Worm (Caenorhabditis elegans) whole organism, early embryonic: ENCODE results near the gene F41F3.9.

Source experiments
- B0310.2 ChIP-seq: sonication (generic microtip); optimal IDR thresholded peaks from 2 replicates; lab custom pipeline; 2016; ENCODE audit warnings: mild to moderate bottlenecking, missing genetic modification characterization, missing compliant biosample characterization
- F13C5.2 ChIP-seq: sonication (generic microtip); optimal IDR thresholded peaks from 2 replicates; lab custom pipeline; 2017; ENCODE audit warnings: mild to moderate bottlenecking, missing genetic modification characterization, inconsistent platforms, missing compliant biosample characterization
- aly-1 ChIP-seq: sonication (generic microtip); optimal IDR thresholded peaks from 2 replicates; lab custom pipeline; 2016; ENCODE audit warnings: missing genetic modification characterization, missing compliant biosample characterization
- ama-1 ChIP-seq: fragments of 150-350 bp; optimal IDR thresholded peaks from 2 replicates; lab custom pipeline; 2014
- ceh-36 ChIP-seq: sonication (generic microtip); optimal IDR thresholded peaks from 2 replicates; lab custom pipeline; 2016; ENCODE audit warnings: missing genetic modification characterization, inconsistent platforms, missing compliant biosample characterization
- ets-7 ChIP-seq: sonication (generic microtip); optimal IDR thresholded peaks from 2 replicates; lab custom pipeline; 2016; ENCODE audit warnings: missing genotype, missing genetic modification characterization, missing compliant biosample characterization
- flt-1 ChIP-seq: fragments of 200-800 bp; sonication (Bioruptor generic); IDR thresholded peaks from 2 replicates; pipeline ENCODE4 v1.3.6; 2022; ENCODE audit warnings: missing genetic modification characterization, missing compliant biosample characterization
- hmbx-1 ChIP-seq: sonication (generic microtip); optimal IDR thresholded peaks from 2 replicates; lab custom pipeline; 2016; ENCODE audit warnings: mild to moderate bottlenecking, missing genetic modification characterization, missing compliant biosample characterization
- pes-1 ChIP-seq: fragments of 200-800 bp; sonication (Bioruptor generic); IDR thresholded peaks from 2 replicates; pipeline ENCODE4 v1.3.6; 2022; ENCODE audit warnings: missing genetic modification reagents, missing genetic modification characterization, missing compliant biosample characterization
- sea-1 ChIP-seq: fragments of 200-800 bp; sonication (Bioruptor generic); conservative IDR thresholded peaks from 2 replicates; pipeline ENCODE4 v1.3.6; 2022; ENCODE audit warnings: missing genetic modification characterization, missing compliant biosample characterization
- tbx-37 ChIP-seq: fragments of 200-800 bp; sonication (Bioruptor generic); conservative IDR thresholded peaks from 2 replicates; pipeline ENCODE4 v1.3.6; 2022; ENCODE audit warnings: missing genetic modification reagents, missing genetic modification characterization, missing compliant biosample characterization
- tra-4 ChIP-seq: sonication (generic microtip); optimal IDR thresholded peaks from 2 replicates; lab custom pipeline; 2017; ENCODE audit warnings: missing genetic modification characterization, missing compliant biosample characterization

DNA sequence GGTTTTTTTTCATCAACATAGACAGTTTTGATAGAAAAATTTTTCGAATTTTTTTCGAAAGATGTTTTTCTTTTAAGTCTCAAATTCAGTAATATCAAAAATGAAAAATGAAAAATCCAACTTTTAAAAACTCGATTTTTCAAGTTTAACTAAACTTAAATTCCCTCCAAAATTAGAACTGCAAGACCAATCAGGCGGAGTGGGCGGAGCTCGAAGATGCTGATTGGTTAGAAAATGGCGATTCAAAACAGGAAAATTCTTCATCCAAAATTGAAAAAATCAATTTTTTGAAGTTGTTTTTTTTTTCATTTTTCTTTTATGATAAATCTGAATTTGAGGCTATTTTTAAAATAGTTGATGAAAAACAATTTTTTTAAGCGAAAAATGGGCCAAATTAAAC lies 30.6 kb upstream of the F41F3.9 start:
- TF ChIP-seq sea-1, result no peak
- no peak for TF ChIP-seq ets-7 (tag; lab: Kevin White, UChicago)
- no peak for TF ChIP-seq ama-1 (lab: Kevin White, UChicago)
- TF ChIP-seq hmbx-1 (tag; lab: Kevin White, UChicago), result no peak
- TF ChIP-seq tra-4 (tag; lab: Kevin White, UChicago), result no peak
- TF ChIP-seq pes-1 (GFP tag; lab: Robert Waterston, UW), result no peak
- no peak for TF ChIP-seq flt-1 (GFP tag; lab: Robert Waterston, UW)
- no peak for TF ChIP-seq tbx-37
- no peak for TF ChIP-seq F13C5.2 (tag; lab: Kevin White, UChicago)
- TF ChIP-seq ceh-36 (tag; lab: Kevin White, UChicago), result no peak
- no peak for TF ChIP-seq B0310.2
- no peak for TF ChIP-seq aly-1 (tag; lab: Kevin White, UChicago)
